Worm (Caenorhabditis elegans): Measurements from ENCODE around the gene F58H1.7.
A peak's percentile ranks its signal among the peaks of the same experiment; 100 is the strongest.

The F58H1.7 gene

ce11 chrV:11979673-11980561 lies 15.3 kb upstream of the F58H1.7 start, which contains the start of gene snr-4 (continued):
- TF ChIP-seq madf-10 (tag; optimal IDR thresholded peaks at IDR 0.05) = peak; percentile 56
- no peak for TF ChIP-seq hlh-12 (tag; optimal IDR thresholded peaks at IDR 0.05)
- peak; percentile 84 for TF ChIP-seq chd-7 (tag; optimal IDR thresholded peaks at IDR 0.05)
- no peak for TF ChIP-seq nhr-120 (GFP tag; IDR thresholded peaks at IDR 0.05)
- peak; percentile 60 for TF ChIP-seq Y67H2A.10 (GFP tag; conservative IDR thresholded peaks at IDR 0.05)
- no peak for TF ChIP-seq ztf-22 (GFP tag; optimal IDR thresholded peaks at IDR 0.05)
- TF ChIP-seq rcor-1 (GFP tag; IDR thresholded peaks at IDR 0.05) = peak; percentile 95
- peak; percentile 76 for TF ChIP-seq Y53F4B.3 (GFP tag; IDR thresholded peaks at IDR 0.05)
- TF ChIP-seq B0035.1 (tag; optimal IDR thresholded peaks at IDR 0.05) = peak; percentile 72
- TF ChIP-seq dox-1 (GFP tag; IDR thresholded peaks at IDR 0.05) = peak; percentile 98
- no peak for TF ChIP-seq sptf-2 (GFP tag; optimal IDR thresholded peaks at IDR 0.05)
- TF ChIP-seq Y56A3A.18 (GFP tag; IDR thresholded peaks at IDR 0.05) = peak; percentile 88
- peak; percentile 73 for TF ChIP-seq ZK185.1 (tag; optimal IDR thresholded peaks at IDR 0.05; ENCODE audit: poor library complexity, severe bottlenecking)
- peak; percentile 49 for TF ChIP-seq pha-4 (tag; optimal IDR thresholded peaks at IDR 0.05)
- peak; percentile 74 for TF ChIP-seq lsy-27 (tag; optimal IDR thresholded peaks at IDR 0.05; ENCODE audit: borderline replicate concordance, insufficient read depth)
- TF ChIP-seq nhr-90 (tag; optimal IDR thresholded peaks at IDR 0.05) = peak; percentile 61
- TF ChIP-seq ceh-100 (GFP tag; IDR thresholded peaks at IDR 0.05) = peak; percentile 85
- TF ChIP-seq nhr-179 (tag; optimal IDR thresholded peaks at IDR 0.05) = no peak
- TF ChIP-seq F57C9.4 (tag; optimal IDR thresholded peaks at IDR 0.05) = peak; percentile 49
- TF ChIP-seq T07F8.4 (tag; optimal IDR thresholded peaks at IDR 0.05) = peak; percentile 48
- TF ChIP-seq lin-26 (GFP tag; IDR thresholded peaks at IDR 0.05) = peak; percentile 73
- TF ChIP-seq hlh-26 (GFP tag; conservative IDR thresholded peaks at IDR 0.05) = no peak
- peak; percentile 76 for TF ChIP-seq ceh-27 (GFP tag; optimal IDR thresholded peaks at IDR 0.05)
- peak; percentile 97 for TF ChIP-seq C17E4.6 (GFP tag; IDR thresholded peaks at IDR 0.05)
- no peak for TF ChIP-seq Y95B8A.8 (GFP tag; IDR thresholded peaks at IDR 0.05)
- peak; percentile 81 for TF ChIP-seq lsl-1 (GFP tag; optimal IDR thresholded peaks at IDR 0.05)
- TF ChIP-seq F57A8.1 (GFP tag; optimal IDR thresholded peaks at IDR 0.05) = no peak
- peak; percentile 7 for TF ChIP-seq F10E7.11 (tag; optimal IDR thresholded peaks at IDR 0.05)
- peak; percentile 49 for TF ChIP-seq F22D6.2 (tag; optimal IDR thresholded peaks at IDR 0.05)
- peak; percentile 53 for TF ChIP-seq hsf-1 (GFP tag; IDR thresholded peaks at IDR 0.05)
- TF ChIP-seq egrh-3 (GFP tag; IDR thresholded peaks at IDR 0.05) = peak; percentile 53; the same call in 1 of the 2 replicates
- peak; percentile 76 for TF ChIP-seq ztf-26 (tag; optimal IDR thresholded peaks at IDR 0.05)
- TF ChIP-seq ceh-79 (tag; optimal IDR thresholded peaks at IDR 0.05) = no peak
- TF ChIP-seq ekl-4 (GFP tag; IDR thresholded peaks at IDR 0.05) = peak; percentile 97
- 0 out of 2 replicates have a peak, but pooled peaks have one; percentile 27 for TF ChIP-seq ceh-40 (GFP tag; IDR thresholded peaks at IDR 0.05)
- TF ChIP-seq nfya-2 (GFP tag; IDR thresholded peaks at IDR 0.05) = peak; percentile 49; the same call in 1 of the 2 replicates
- no peak for TF ChIP-seq fkh-3 (tag; optimal IDR thresholded peaks at IDR 0.05)
- TF ChIP-seq lin-35 (GFP tag; optimal IDR thresholded peaks at IDR 0.05) = peak in 2 of 3 experiments; percentile 65 to 79
- no peak for TF ChIP-seq nhr-27 (tag; optimal IDR thresholded peaks at IDR 0.05)
- no peak for TF ChIP-seq lag-1 (GFP tag; IDR thresholded peaks at IDR 0.05)
- 0 out of 2 replicates have a peak, but pooled peaks have one; percentile 39 for TF ChIP-seq let-526 (GFP tag; IDR thresholded peaks at IDR 0.05)
- TF ChIP-seq attf-6 (GFP tag; IDR thresholded peaks at IDR 0.05) = peak; percentile 93
- TF ChIP-seq mel-28 (tag; optimal IDR thresholded peaks at IDR 0.05; ENCODE audit: borderline replicate concordance) = peak; percentile 25
- peak; percentile 81 for TF ChIP-seq tbp1 (GFP tag; optimal IDR thresholded peaks at IDR 0.05)
- peak; percentile 61 for TF ChIP-seq xnd-1 (tag; optimal IDR thresholded peaks at IDR 0.05)
- TF ChIP-seq Y79H2A.3 (GFP tag; conservative IDR thresholded peaks at IDR 0.05) = peak; percentile 79
